Fruit fly (Drosophila melanogaster) whole organism, embryonic: ENCODE data around the gene Nep7.

Experiments used
- Aef1 ChIP-seq: fragments of 200-800 bp; sonication (Bioruptor generic); IDR thresholded peaks from 3 replicates; pipeline ENCODE4 v1.3.6; 2022; ENCODE audit warnings: missing biosample characterization, missing genetic modification characterization
- Bgb ChIP-seq: fragments of 200-800 bp; sonication (Bioruptor generic); IDR thresholded peaks from 2 replicates; pipeline ENCODE4 v1.3.6; 2022; ENCODE audit warnings: missing biosample characterization, missing genetic modification characterization; ENCODE audit not compliant: partially characterized antibody
- CG11695 ChIP-seq: fragments of 200-800 bp; sonication (Bioruptor generic); IDR thresholded peaks from 3 replicates; pipeline ENCODE4 v1.3.6; 2022; ENCODE audit warnings: missing biosample characterization, missing genetic modification characterization
- CG11696 ChIP-seq: fragments of 200-800 bp; sonication (Bioruptor generic); IDR thresholded peaks from 2 replicates; pipeline ENCODE4 v1.3.6; 2022; ENCODE audit warnings: missing biosample characterization, missing genetic modification characterization
- CG12104 ChIP-seq: fragments of 200-800 bp; sonication (Bioruptor generic); optimal IDR thresholded peaks from 3 replicates; lab custom pipeline; 2016; ENCODE audit warnings: missing biosample characterization, missing genetic modification characterization
- CG12155 ChIP-seq: fragments of 200-800 bp; sonication (Bioruptor generic); optimal IDR thresholded peaks from 3 replicates; lab custom pipeline; 2016; ENCODE audit warnings: missing biosample characterization, missing genetic modification characterization
- CG12219 ChIP-seq: fragments of 200-800 bp; sonication (Bioruptor generic); optimal IDR thresholded peaks from 3 replicates; lab custom pipeline; 2018; ENCODE audit warnings: missing biosample characterization, mild to moderate bottlenecking, missing genetic modification characterization
- CG12391 ChIP-seq: fragments of 200-800 bp; sonication (Bioruptor generic); optimal IDR thresholded peaks from 3 replicates; lab custom pipeline; 2018; ENCODE audit warnings: missing biosample characterization, mild to moderate bottlenecking, missing genetic modification characterization, moderate library complexity
- CG13296 ChIP-seq: fragments of 200-800 bp; sonication (Bioruptor generic); optimal IDR thresholded peaks from 3 replicates; lab custom pipeline; 2018; ENCODE audit warnings: missing biosample characterization, mild to moderate bottlenecking, missing genetic modification characterization
- CG14860 ChIP-seq: fragments of 200-800 bp; sonication (Bioruptor generic); IDR thresholded peaks from 3 replicates; pipeline ENCODE4 v1.3.6; 2022; ENCODE audit warnings: missing biosample characterization, missing genetic modification characterization; ENCODE audit not compliant: partially characterized antibody
- CG1529 ChIP-seq: fragments of 200-800 bp; sonication (Bioruptor generic); optimal IDR thresholded peaks from 3 replicates; lab custom pipeline; 2018; ENCODE audit warnings: missing biosample characterization, missing genetic modification characterization
- CG15479 ChIP-seq: fragments of 200-800 bp; sonication (Bioruptor generic); optimal IDR thresholded peaks from 3 replicates; lab custom pipeline; 2019; ENCODE audit warnings: missing biosample characterization, mild to moderate bottlenecking, missing genetic modification characterization, moderate library complexity
- CG17328 ChIP-seq: fragments of 200-800 bp; sonication (Bioruptor generic); IDR thresholded peaks from 2 replicates; pipeline ENCODE4 v1.3.6; 2022; ENCODE audit warnings: missing biosample characterization, missing genetic modification characterization
- CG18011 ChIP-seq: fragments of 200-800 bp; sonication (Bioruptor generic); optimal IDR thresholded peaks from 2 replicates; lab custom pipeline; 2017; ENCODE audit warnings: missing biosample characterization, missing genetic modification characterization, mild to moderate bottlenecking, moderate library complexity, missing genotype
- CG18476 ChIP-seq: fragments of 200-800 bp; sonication (Bioruptor generic); optimal IDR thresholded peaks from 2 replicates; lab custom pipeline; 2016; ENCODE audit warnings: missing biosample characterization, mild to moderate bottlenecking, missing genetic modification characterization
- CG2199 ChIP-seq: fragments of 200-800 bp; sonication (Bioruptor generic); IDR thresholded peaks from 3 replicates; pipeline ENCODE4 v1.3.6; 2022; ENCODE audit warnings: missing biosample characterization, missing genetic modification characterization
- CG2875 ChIP-seq: fragments of 200-800 bp; sonication (Bioruptor generic); optimal IDR thresholded peaks from 2 replicates; lab custom pipeline; 2017; ENCODE audit warnings: missing biosample characterization, mild to moderate bottlenecking, missing genetic modification characterization, missing genetic modification reagents
- CG32767 ChIP-seq: fragments of 200-800 bp; sonication (Bioruptor generic); IDR thresholded peaks from 2 replicates; pipeline ENCODE4 v1.3.6; 2022; ENCODE audit warnings: missing biosample characterization, missing genetic modification characterization
- CG4424 ChIP-seq: fragments of 200-800 bp; sonication (Bioruptor generic); optimal IDR thresholded peaks from 3 replicates; lab custom pipeline; 2016; ENCODE audit warnings: missing biosample characterization, missing genetic modification characterization
- CG4820 ChIP-seq: fragments of 200-800 bp; sonication (Bioruptor generic); optimal IDR thresholded peaks from 3 replicates; lab custom pipeline; 2016; ENCODE audit warnings: missing biosample characterization, missing genetic modification characterization
- CG6254 ChIP-seq: fragments of 200-800 bp; sonication (Bioruptor generic); optimal IDR thresholded peaks from 3 replicates; lab custom pipeline; 2017; ENCODE audit warnings: mild to moderate bottlenecking, missing biosample characterization, missing genetic modification reagents, missing genetic modification characterization
- CG7928 ChIP-seq: fragments of 200-800 bp; sonication (Bioruptor generic); optimal IDR thresholded peaks from 2 replicates; lab custom pipeline; 2017; ENCODE audit warnings: missing biosample characterization, mild to moderate bottlenecking, missing genetic modification characterization
- CG9609 ChIP-seq: fragments of 200-800 bp; sonication (Bioruptor generic); optimal IDR thresholded peaks from 3 replicates; lab custom pipeline; 2016; ENCODE audit warnings: missing biosample characterization, missing genetic modification characterization
- CTCF ChIP-seq: fragments of 200-800 bp; sonication (Bioruptor generic); optimal IDR thresholded peaks from 2 replicates; lab custom pipeline; 2017; ENCODE audit warnings: missing biosample characterization, mild to moderate bottlenecking, missing genetic modification characterization, moderate library complexity
- Dad ChIP-seq: fragments of 200-800 bp; sonication (Bioruptor generic); optimal IDR thresholded peaks from 3 replicates; lab custom pipeline; 2016; ENCODE audit warnings: missing biosample characterization, missing genetic modification characterization
- ERR ChIP-seq: fragments of 200-800 bp; sonication (Bioruptor generic); optimal IDR thresholded peaks from 2 replicates; lab custom pipeline; 2016; ENCODE audit warnings: missing biosample characterization, missing genetic modification characterization
- Eip74EF ChIP-seq, 2 experiments: fragments of 200-800 bp in 1 of 2; fragments of >200 bp in 1 of 2; sonication (Bioruptor generic) in 1 of 2; optimal IDR thresholded peaks; 2 replicates each; lab custom pipeline; 2017 to 2019; ENCODE audit warnings: missing biosample characterization in 2 of 2, missing genetic modification characterization in 2 of 2, mild to moderate bottlenecking in 1 of 2, moderate library complexity in 1 of 2
- Neu2 ChIP-seq: fragments of 200-800 bp; sonication (Bioruptor generic); optimal IDR thresholded peaks from 3 replicates; lab custom pipeline; 2016; ENCODE audit warnings: missing biosample characterization, missing genetic modification characterization, borderline replicate concordance
- Sin3A ChIP-seq: fragments of >200 bp; optimal IDR thresholded peaks from 2 replicates; lab custom pipeline; 2018
- Six4 ChIP-seq: fragments of 200-800 bp; sonication (Bioruptor generic); optimal IDR thresholded peaks from 2 replicates; lab custom pipeline; 2016; ENCODE audit warnings: missing biosample characterization, missing genetic modification characterization
- ac ChIP-seq: fragments of 200-800 bp; sonication (Bioruptor generic); optimal IDR thresholded peaks from 3 replicates; lab custom pipeline; 2017; ENCODE audit warnings: missing biosample characterization, mild to moderate bottlenecking, missing genetic modification characterization
- da ChIP-seq: fragments of 200-800 bp; sonication (Bioruptor generic); optimal IDR thresholded peaks from 2 replicates; lab custom pipeline; 2016; ENCODE audit warnings: missing biosample characterization, missing genetic modification characterization
- dan ChIP-seq: fragments of 200-800 bp; sonication (Bioruptor generic); IDR thresholded peaks from 2 replicates; pipeline ENCODE4 v1.3.6; 2022; ENCODE audit warnings: missing biosample characterization, missing genetic modification characterization
- fd102C ChIP-seq: fragments of 200-800 bp; sonication (Bioruptor generic); optimal IDR thresholded peaks from 2 replicates; lab custom pipeline; 2018; ENCODE audit warnings: missing biosample characterization, mild to moderate bottlenecking, missing genetic modification characterization, moderate library complexity
- h ChIP-seq: fragments of >200 bp; optimal IDR thresholded peaks from 2 replicates; lab custom pipeline; 2017
- her ChIP-seq: fragments of 200-800 bp; sonication (Bioruptor generic); optimal IDR thresholded peaks from 2 replicates; lab custom pipeline; 2016; ENCODE audit warnings: missing biosample characterization, missing genetic modification characterization
- inv ChIP-seq: fragments of 200-800 bp; sonication (Bioruptor generic); IDR thresholded peaks from 2 replicates; pipeline ENCODE4 v1.3.6; 2022; ENCODE audit warnings: missing biosample characterization, missing genetic modification characterization; ENCODE audit not compliant: partially characterized antibody
- odd ChIP-seq: fragments of 200-800 bp; sonication (Bioruptor generic); optimal IDR thresholded peaks from 2 replicates; lab custom pipeline; 2017; ENCODE audit warnings: missing biosample characterization, mild to moderate bottlenecking, missing genetic modification characterization
- pzg ChIP-seq: fragments of 200-800 bp; sonication (Bioruptor generic); optimal IDR thresholded peaks from 3 replicates; lab custom pipeline; 2018; ENCODE audit warnings: missing biosample characterization, mild to moderate bottlenecking, missing genetic modification characterization, moderate library complexity
- ranshi ChIP-seq: fragments of 200-800 bp; sonication (Bioruptor generic); IDR thresholded peaks from 2 replicates; pipeline ENCODE4 v1.3.6; 2022; ENCODE audit warnings: missing biosample characterization, missing genetic modification characterization
- run ChIP-seq: fragments of 200-800 bp; sonication (Bioruptor generic); optimal IDR thresholded peaks from 3 replicates; lab custom pipeline; 2018; ENCODE audit warnings: missing biosample characterization, mild to moderate bottlenecking, missing genetic modification characterization
- schlank ChIP-seq: fragments of 200-800 bp; sonication (Bioruptor generic); optimal IDR thresholded peaks from 2 replicates; lab custom pipeline; 2018; ENCODE audit warnings: missing biosample characterization, mild to moderate bottlenecking, missing genetic modification characterization
- sens-2 ChIP-seq: fragments of 200-800 bp; sonication (Bioruptor generic); IDR thresholded peaks from 2 replicates; pipeline ENCODE4 v1.3.6; 2022; ENCODE audit warnings: missing biosample characterization, missing genetic modification characterization
- slou ChIP-seq: fragments of 200-800 bp; sonication (Bioruptor generic); optimal IDR thresholded peaks from 3 replicates; lab custom pipeline; 2016; ENCODE audit warnings: missing biosample characterization, missing genetic modification characterization
- trh ChIP-seq: fragments of 200-800 bp; sonication (Bioruptor generic); optimal IDR thresholded peaks from 2 replicates; lab custom pipeline; 2016; ENCODE audit warnings: missing biosample characterization, missing genetic modification characterization
- tup ChIP-seq: fragments of 200-800 bp; sonication (Bioruptor generic); optimal IDR thresholded peaks from 2 replicates; lab custom pipeline; 2016; ENCODE audit warnings: missing biosample characterization, mild to moderate bottlenecking, missing genetic modification characterization, moderate library complexity
- unpg ChIP-seq: fragments of 200-800 bp; sonication (Bioruptor generic); optimal IDR thresholded peaks from 3 replicates; lab custom pipeline; 2018; ENCODE audit warnings: missing biosample characterization, mild to moderate bottlenecking, missing genetic modification characterization, moderate library complexity
- usp ChIP-seq: fragments of >200 bp; optimal IDR thresholded peaks from 2 replicates; lab custom pipeline; 2017; ENCODE audit warnings: missing biosample characterization, missing genetic modification characterization
- vfl ChIP-seq: fragments of 200-800 bp; sonication (Bioruptor generic); optimal IDR thresholded peaks from 2 replicates; lab custom pipeline; 2016; ENCODE audit warnings: missing biosample characterization, missing genetic modification characterization
- wdn ChIP-seq: fragments of 200-800 bp; sonication (Bioruptor generic); IDR thresholded peaks from 2 replicates; pipeline ENCODE4 v1.3.6; 2022; ENCODE audit warnings: missing biosample characterization, missing genetic modification characterization
- zfh1 ChIP-seq: fragments of 200-800 bp; sonication (Bioruptor generic); IDR thresholded peaks from 3 replicates; pipeline ENCODE4 v1.3.6; 2022; ENCODE audit warnings: missing biosample characterization, missing genetic modification characterization

The Nep7 gene

dm6 chr3R:27988647-27989430 lies 34.1 kb downstream of the Nep7 start (continued):
- TF ChIP-seq Aef1 (GFP tag; lab: Robert Waterston, UW) (peak; percentile 29; the same call in 1 of the 3 replicates), CG12219 (GFP tag; lab: Kevin White, UChicago) (no peak), odd (no peak), her (GFP tag; lab: Kevin White, UChicago) (no peak), CG2875 (GFP tag; lab: Kevin White, UChicago) (no peak), Six4 (peak; percentile 37), Eip74EF (GFP tag; optimal IDR thresholded peaks at IDR 0.05; lab: Kevin White, UChicago) (no peak), CTCF (GFP tag; lab: Kevin White, UChicago) (peak; percentile 56), CG11696 (GFP tag; lab: Robert Waterston, UW) (no peak), CG12155 (GFP tag; lab: Kevin White, UChicago) (no peak), slou (GFP tag; lab: Kevin White, UChicago) (no peak), vfl (GFP tag; lab: Kevin White, UChicago) (no peak), pzg (GFP tag; lab: Kevin White, UChicago) (no peak), fd102C (GFP tag; lab: Kevin White, UChicago) (no peak), Neu2 (GFP tag; lab: Kevin White, UChicago) (no peak), CG11695 (no peak), CG4820 (GFP tag; lab: Kevin White, UChicago) (peak; percentile 11), CG13296 (no peak), CG6254 (GFP tag; lab: Kevin White, UChicago) (no peak), CG12391 (tag; lab: Kevin White, UChicago) (peak; percentile 20), tup (GFP tag; lab: Kevin White, UChicago) (no peak), unpg (GFP tag; lab: Kevin White, UChicago) (peak; percentile 25), Bgb (GFP tag; lab: Robert Waterston, UW) (peak; percentile 34; the same call in 1 of the 2 replicates), h (lab: Kevin White, UChicago) (no peak), CG18476 (no peak), CG18011 (GFP tag; lab: Kevin White, UChicago) (no peak), ac (GFP tag; lab: Kevin White, UChicago) (no peak), CG7928 (GFP tag; lab: Kevin White, UChicago) (no peak), CG9609 (GFP tag; lab: Kevin White, UChicago) (no peak), sens-2 (peak; percentile 28; the same call in 1 of the 2 replicates), CG15479 (GFP tag; lab: Kevin White, UChicago) (no peak), CG2199 (peak; percentile 47; the same call in 1 of the 3 replicates), CG4424 (GFP tag; lab: Kevin White, UChicago) (peak; percentile 60), Sin3A (lab: Kevin White, UChicago) (no peak), CG1529 (GFP tag; lab: Kevin White, UChicago) (no peak), Dad (no peak), dan (no peak), da (GFP tag; lab: Kevin White, UChicago) (no peak), ranshi (GFP tag; lab: Robert Waterston, UW) (peak; percentile 11; the same call in 1 of the 2 replicates), schlank (tag; lab: Kevin White, UChicago) (no peak), CG17328 (no peak), run (tag; lab: Kevin White, UChicago) (no peak), CG14860 (no peak), ERR (no peak), trh (GFP tag; lab: Kevin White, UChicago) (no peak), inv (GFP tag; lab: Robert Waterston, UW) (no peak), wdn (GFP tag; lab: Robert Waterston, UW) (peak; percentile 46; the same call in 1 of the 2 replicates), zfh1 (peak; percentile 44; the same call in 2 of the 3 replicates), CG12104 (GFP tag; lab: Kevin White, UChicago) (peak; percentile 33), usp (GFP tag; lab: Kevin White, UChicago) (no peak), CG32767 (GFP tag; lab: Robert Waterston, UW) (no peak)
